Worm (Caenorhabditis elegans) whole organism, midembryonic: Measurements from ENCODE around the gene C14E2.11.
A peak's percentile ranks its signal among the peaks of the same experiment; 100 is the strongest.

Experiments
- cog-1 ChIP-seq: sonication (generic microtip); optimal IDR thresholded peaks from 2 replicates; lab custom pipeline; 2016; ENCODE audit warnings: missing genetic modification characterization, missing compliant biosample characterization
- flt-1 ChIP-seq: fragments of 200-800 bp; sonication (Bioruptor generic); IDR thresholded peaks from 2 replicates; pipeline ENCODE4 v1.3.6; 2022; ENCODE audit warnings: missing genetic modification characterization, missing compliant biosample characterization
- klf-2 ChIP-seq: fragments of 200-800 bp; sonication (Bioruptor generic); conservative IDR thresholded peaks from 2 replicates; pipeline ENCODE4 v1.3.6; 2022; ENCODE audit warnings: missing genetic modification reagents, missing genetic modification characterization, missing compliant biosample characterization
- med-1 ChIP-seq: sonication (generic microtip); optimal IDR thresholded peaks from 2 replicates; lab custom pipeline; 2017; ENCODE audit warnings: missing genetic modification characterization, mild to moderate bottlenecking, missing compliant biosample characterization, antibody characterized with exemption, missing genetic modification reagents; ENCODE audit not compliant: insufficient read depth
- tab-1 ChIP-seq: fragments of 200-800 bp; sonication (Bioruptor generic); IDR thresholded peaks from 2 replicates; pipeline ENCODE4 v1.3.6; 2022; ENCODE audit warnings: missing genetic modification characterization, missing compliant biosample characterization
- ztf-23 ChIP-seq: fragments of 200-800 bp; sonication (Bioruptor generic); IDR thresholded peaks from 2 replicates; pipeline ENCODE4 v1.3.6; 2022; ENCODE audit warnings: missing genetic modification reagents, missing genetic modification characterization, missing compliant biosample characterization

- peak; percentile 3 for TF ChIP-seq cog-1 (tag; lab: Kevin White, UChicago)
- TF ChIP-seq flt-1 (GFP tag; lab: Robert Waterston, UW) = peak; percentile 88
- peak; percentile 87 for TF ChIP-seq ztf-23 (GFP tag; lab: Robert Waterston, UW)
- TF ChIP-seq tab-1 (GFP tag; lab: Robert Waterston, UW) = peak; percentile 84
- peak; percentile 66 for TF ChIP-seq klf-2 (GFP tag; lab: Robert Waterston, UW)
- TF ChIP-seq med-1 (GFP tag; lab: Kevin White, UChicago) = peak; percentile 7
Measured at ce11 chrX:1837703-1838102, 36.4 kb downstream of the C14E2.11 start.
